Worm (Caenorhabditis elegans) whole organism, L3 larva: ENCODE measurements around the gene F21C10.9.

Experiments
- R02D3.7 ChIP-seq: fragments of 150-350 bp; optimal IDR thresholded peaks from 2 replicates; lab custom pipeline; 2014; ENCODE audit warnings: missing biosample characterization, missing genetic modification characterization
- ZK546.5 ChIP-seq: sonication (generic microtip); optimal IDR thresholded peaks from 2 replicates; lab custom pipeline; 2017; ENCODE audit warnings: missing biosample characterization, missing genetic modification characterization
- ama-1 ChIP-seq: fragments of 150-350 bp; optimal IDR thresholded peaks from 2 replicates; lab custom pipeline; 2018
- ceh-28 ChIP-seq: fragments of 150-350 bp; optimal IDR thresholded peaks from 2 replicates; lab custom pipeline; 2014; ENCODE audit warnings: missing biosample characterization, missing genetic modification reagents, missing genetic modification characterization
- ceh-9 ChIP-seq: sonication (generic microtip); optimal IDR thresholded peaks from 2 replicates; lab custom pipeline; 2018; ENCODE audit warnings: missing biosample characterization, missing genetic modification characterization
- daf-12 ChIP-seq: fragments of 150-350 bp; optimal IDR thresholded peaks from 2 replicates; lab custom pipeline; 2014; ENCODE audit warnings: missing biosample characterization, missing genetic modification reagents, missing genetic modification characterization
- egl-27 ChIP-seq: sonication (generic microtip); optimal IDR thresholded peaks from 4 replicates; lab custom pipeline; 2017; ENCODE audit warnings: missing biosample characterization, missing genetic modification reagents, missing genetic modification characterization
- egl-5 ChIP-seq: fragments of 150-350 bp; optimal IDR thresholded peaks from 2 replicates; lab custom pipeline; 2017; ENCODE audit warnings: missing biosample characterization, missing genetic modification reagents, missing genetic modification characterization, inconsistent platforms
- elt-1 ChIP-seq: fragments of 150-350 bp; optimal IDR thresholded peaks from 2 replicates; lab custom pipeline; 2014; ENCODE audit warnings: missing biosample characterization, missing genetic modification characterization
- elt-2 ChIP-seq: sonication (generic microtip); optimal IDR thresholded peaks from 2 replicates; lab custom pipeline; 2016; ENCODE audit warnings: missing genetic modification reagents, mild to moderate bottlenecking, missing genetic modification characterization, missing compliant biosample characterization
- elt-3 ChIP-seq, 3 experiments: fragments of 150-350 bp in 1 of 3; sonication (generic microtip) in 2 of 3; optimal IDR thresholded peaks; 2 replicates in 2 of 3; 4 replicates in 1 of 3; lab custom pipeline; 2014 to 2017; ENCODE audit warnings: missing biosample characterization in 3 of 3, missing genetic modification characterization in 3 of 3
- eor-1 ChIP-seq, 2 experiments: fragments of 150-350 bp; optimal IDR thresholded peaks; 2 replicates each; lab custom pipeline; 2014 to 2018; ENCODE audit warnings: missing biosample characterization in 2 of 2, missing genetic modification characterization in 2 of 2
- fkh-10 ChIP-seq: sonication (generic microtip); optimal IDR thresholded peaks from 2 replicates; lab custom pipeline; 2017; ENCODE audit warnings: missing biosample characterization, missing genetic modification reagents, missing genetic modification characterization
- fkh-2 ChIP-seq: fragments of 150-350 bp; optimal IDR thresholded peaks from 2 replicates; lab custom pipeline; 2014; ENCODE audit warnings: missing biosample characterization, missing genetic modification reagents, missing genetic modification characterization
- fos-1 ChIP-seq: fragments of 150-350 bp; optimal IDR thresholded peaks from 2 replicates; lab custom pipeline; 2014; ENCODE audit warnings: missing biosample characterization, missing genetic modification characterization
- hmg-11 ChIP-seq: sonication (generic microtip); optimal IDR thresholded peaks from 2 replicates; lab custom pipeline; 2016; ENCODE audit warnings: missing genetic modification characterization, missing compliant biosample characterization
- jun-1 ChIP-seq: fragments of 150-350 bp; optimal IDR thresholded peaks from 2 replicates; lab custom pipeline; 2014; ENCODE audit warnings: missing biosample characterization, missing genetic modification reagents, missing genetic modification characterization
- lin-15B ChIP-seq: fragments of 150-350 bp; optimal IDR thresholded peaks from 2 replicates; lab custom pipeline; 2014; ENCODE audit warnings: missing biosample characterization, missing genetic modification characterization
- lin-39 ChIP-seq: fragments of 150-350 bp; optimal IDR thresholded peaks from 2 replicates; lab custom pipeline; 2018; ENCODE audit warnings: missing biosample characterization, missing genetic modification reagents, missing genetic modification characterization
- lsy-12 ChIP-seq: sonication (generic microtip); optimal IDR thresholded peaks from 2 replicates; lab custom pipeline; 2016; ENCODE audit warnings: mild to moderate bottlenecking, missing genetic modification characterization, missing compliant biosample characterization
- mdl-1 ChIP-seq: fragments of 150-350 bp; optimal IDR thresholded peaks from 2 replicates; lab custom pipeline; 2014; ENCODE audit warnings: missing biosample characterization, missing genetic modification characterization
- mml-1 ChIP-seq: fragments of 150-350 bp; sonication (generic microtip); optimal IDR thresholded peaks from 3 replicates; lab custom pipeline; 2014; ENCODE audit warnings: missing biosample characterization, missing genetic modification characterization
- nfya-1 ChIP-seq: sonication (generic microtip); optimal IDR thresholded peaks from 2 replicates; lab custom pipeline; 2017; ENCODE audit warnings: missing genetic modification characterization, mild to moderate bottlenecking, missing compliant biosample characterization, antibody characterized with exemption, moderate library complexity; ENCODE audit not compliant: insufficient read depth
- nhr-11 ChIP-seq: fragments of 150-350 bp; optimal IDR thresholded peaks from 2 replicates; lab custom pipeline; 2014; ENCODE audit warnings: missing biosample characterization, missing genetic modification characterization
- nhr-12 ChIP-seq: fragments of 150-350 bp; optimal IDR thresholded peaks from 2 replicates; lab custom pipeline; 2014; ENCODE audit warnings: missing biosample characterization, missing genetic modification characterization
- nhr-23 ChIP-seq: fragments of 150-350 bp; optimal IDR thresholded peaks from 2 replicates; lab custom pipeline; 2014; ENCODE audit warnings: missing biosample characterization, missing genetic modification reagents, missing genetic modification characterization
- nhr-237 ChIP-seq: fragments of 150-350 bp; optimal IDR thresholded peaks from 2 replicates; lab custom pipeline; 2014; ENCODE audit warnings: missing biosample characterization, missing genetic modification characterization
- nhr-25 ChIP-seq: sonication (generic microtip); optimal IDR thresholded peaks from 2 replicates; lab custom pipeline; 2017; ENCODE audit warnings: missing biosample characterization, missing genetic modification characterization
- nhr-28 ChIP-seq: fragments of 150-350 bp; optimal IDR thresholded peaks from 2 replicates; lab custom pipeline; 2014; ENCODE audit warnings: missing biosample characterization, missing genetic modification characterization
- nhr-43 ChIP-seq: sonication (generic microtip); optimal IDR thresholded peaks from 2 replicates; lab custom pipeline; 2016; ENCODE audit warnings: mild to moderate bottlenecking, missing genetic modification characterization, missing compliant biosample characterization; ENCODE audit not compliant: poor library complexity, severe bottlenecking
- nhr-76 ChIP-seq: fragments of 150-350 bp; sonication (generic microtip); optimal IDR thresholded peaks from 5 replicates; lab custom pipeline; 2014; ENCODE audit warnings: missing biosample characterization, missing genetic modification characterization
- nhr-77 ChIP-seq: fragments of 150-350 bp; optimal IDR thresholded peaks from 2 replicates; lab custom pipeline; 2014; ENCODE audit warnings: missing biosample characterization, missing genetic modification characterization
- pha-4 ChIP-seq: fragments of 150-350 bp; optimal IDR thresholded peaks from 2 replicates; lab custom pipeline; 2014; ENCODE audit warnings: missing biosample characterization, missing genetic modification reagents, missing genetic modification characterization
- pqm-1 ChIP-seq: fragments of 150-350 bp; optimal IDR thresholded peaks from 2 replicates; lab custom pipeline; 2017; ENCODE audit warnings: missing biosample characterization, missing genetic modification characterization, inconsistent platforms
- skn-1 ChIP-seq: fragments of 150-350 bp; optimal IDR thresholded peaks from 2 replicates; lab custom pipeline; 2014; ENCODE audit warnings: missing biosample characterization, missing genetic modification characterization
- snpc-4 ChIP-seq: fragments of 150-350 bp; optimal IDR thresholded peaks from 2 replicates; lab custom pipeline; 2014; ENCODE audit warnings: missing biosample characterization, missing genetic modification characterization
- tbx-2 ChIP-seq: sonication (generic microtip); optimal IDR thresholded peaks from 2 replicates; lab custom pipeline; 2016; ENCODE audit warnings: mild to moderate bottlenecking, missing genetic modification characterization, missing compliant biosample characterization
- unc-62 ChIP-seq: fragments of 150-350 bp; sonication (generic microtip); optimal IDR thresholded peaks from 4 replicates; lab custom pipeline; 2014; ENCODE audit warnings: missing biosample characterization, missing genetic modification reagents, missing genetic modification characterization
- zag-1 ChIP-seq: fragments of 150-350 bp; optimal IDR thresholded peaks from 2 replicates; lab custom pipeline; 2014; ENCODE audit warnings: missing biosample characterization, missing genetic modification characterization
- ztf-11 ChIP-seq: fragments of 150-350 bp; optimal IDR thresholded peaks from 2 replicates; lab custom pipeline; 2014; ENCODE audit warnings: missing biosample characterization, missing genetic modification characterization
- ztf-4 ChIP-seq: fragments of 150-350 bp; optimal IDR thresholded peaks from 2 replicates; lab custom pipeline; 2014; ENCODE audit warnings: missing biosample characterization, missing genetic modification characterization

Gene F21C10.9

DNA sequence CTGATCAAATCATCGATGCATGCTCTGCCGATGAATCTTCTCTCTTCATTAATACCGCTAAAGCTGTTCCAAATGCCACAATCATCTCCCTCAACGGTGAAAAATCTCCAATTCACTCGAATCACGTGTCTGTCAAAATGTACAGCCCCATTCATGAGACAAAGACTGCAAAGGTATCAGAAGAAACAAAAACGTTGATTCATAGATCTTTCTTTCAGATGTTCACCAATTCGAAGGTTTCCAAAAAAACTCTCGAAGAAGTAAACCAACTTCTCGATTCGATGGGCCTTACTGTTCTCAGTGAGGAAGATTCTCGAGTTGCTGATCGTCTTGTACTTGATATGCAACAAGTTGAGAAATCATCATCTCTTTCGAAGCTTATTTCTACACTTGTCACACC lies 1.8 kb downstream of the F21C10.9 start:
- peak; percentile 20 for TF ChIP-seq lin-39 (tag; lab: Kevin White, UChicago)
- TF ChIP-seq ZK546.5 (tag; lab: Kevin White, UChicago) = no peak
- peak; percentile 55 for TF ChIP-seq ama-1
- TF ChIP-seq, all 47 proteins: peak for 2

DNA sequence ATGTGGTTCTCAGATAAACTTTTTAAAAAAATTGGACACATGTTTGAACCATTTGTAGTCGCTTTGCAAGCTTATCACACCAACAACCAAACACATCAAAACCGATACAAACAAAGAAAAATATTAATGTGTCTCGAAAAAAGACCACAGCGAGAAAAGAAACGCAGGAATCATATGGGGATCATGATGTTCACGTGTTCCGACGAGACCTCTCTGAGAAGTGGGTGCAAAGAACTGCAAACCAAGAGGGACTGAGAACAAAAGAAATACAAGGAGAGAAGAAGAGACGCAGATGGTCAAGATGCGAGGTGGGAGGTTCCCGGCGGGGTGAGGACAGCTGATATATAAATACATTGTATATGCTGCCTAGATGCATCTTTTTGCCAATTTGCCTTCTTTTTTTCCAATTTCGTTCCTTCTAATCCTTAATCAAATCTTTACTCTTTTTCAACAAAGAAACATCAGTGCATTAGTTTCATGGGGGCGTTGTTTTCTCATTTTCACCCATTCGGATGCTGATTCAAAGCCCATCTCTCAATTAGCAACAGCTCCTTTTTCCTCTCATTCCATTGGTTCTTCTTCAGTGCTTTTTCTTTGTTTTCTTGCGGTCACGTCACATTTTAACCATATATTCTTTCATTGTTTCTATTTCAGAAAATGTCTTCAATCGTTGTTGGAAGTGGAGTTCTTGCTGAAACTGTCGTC lies 2.7 kb downstream of the F21C10.9 start, which contains the start of gene F21C10.10:
TSS of gene F21C10.10 (plus strand) at position 655 of the 705 bp plus-strand sequence.
- peak; percentile 41 for TF ChIP-seq lsy-12
- peak; percentile 98 for TF ChIP-seq nhr-43 (tag; lab: Kevin White, UChicago)
- TF ChIP-seq egl-27 = peak; percentile 54
- TF ChIP-seq tbx-2 = peak; percentile 57
- peak; percentile 89 for TF ChIP-seq pqm-1
- TF ChIP-seq snpc-4 (tag; lab: Kevin White, UChicago) = peak; percentile 55
- TF ChIP-seq jun-1 (tag; lab: Kevin White, UChicago) = peak; percentile 91
- TF ChIP-seq ceh-28 = peak; percentile 80
- peak; percentile 96 for TF ChIP-seq pha-4 (tag; lab: Kevin White, UChicago)
- no peak for TF ChIP-seq eor-1 (tag; optimal IDR thresholded peaks at IDR 0.05; lab: Kevin White, UChicago)
- no peak for TF ChIP-seq lin-15B (tag; lab: Kevin White, UChicago)
- TF ChIP-seq nhr-11 (tag; lab: Kevin White, UChicago) = peak; percentile 33
- no peak for TF ChIP-seq nhr-237
- no peak for TF ChIP-seq nhr-28 (tag; lab: Kevin White, UChicago)
- TF ChIP-seq nhr-77 (tag; lab: Kevin White, UChicago) = peak; percentile 23
- TF ChIP-seq zag-1 = no peak
- TF ChIP-seq mml-1 (tag; lab: Kevin White, UChicago) = peak; percentile 82
- TF ChIP-seq mdl-1 (tag; lab: Kevin White, UChicago) = peak; percentile 89
- TF ChIP-seq ZK546.5 (tag; lab: Kevin White, UChicago) = no peak
- peak; percentile 94 for TF ChIP-seq nhr-25 (tag; lab: Kevin White, UChicago)
- peak; percentile 19 for TF ChIP-seq R02D3.7
- peak; percentile 85 for TF ChIP-seq nfya-1 (tag; lab: Kevin White, UChicago)
- no peak for TF ChIP-seq ztf-11 (tag; lab: Kevin White, UChicago)
- TF ChIP-seq fkh-10 (GFP tag; lab: Kevin White, UChicago) = no peak
- no peak for TF ChIP-seq nhr-12 (tag; lab: Kevin White, UChicago)
- peak; percentile 47 for TF ChIP-seq unc-62 (GFP tag; lab: Kevin White, UChicago)
- TF ChIP-seq ceh-9 (tag; lab: Kevin White, UChicago) = no peak
- no peak for TF ChIP-seq ama-1
- TF ChIP-seq skn-1 (tag; lab: Kevin White, UChicago) = peak; percentile 6
- TF ChIP-seq hmg-11 (tag; lab: Kevin White, UChicago) = peak; percentile 62
- peak; percentile 84 for TF ChIP-seq egl-5 (tag; lab: Kevin White, UChicago)
- TF ChIP-seq fos-1 = peak; percentile 15
- peak; percentile 95 for TF ChIP-seq nhr-23 (tag; lab: Kevin White, UChicago)
- peak; percentile 92 for TF ChIP-seq nhr-76 (tag; lab: Kevin White, UChicago)
- TF ChIP-seq fkh-2 (tag; lab: Kevin White, UChicago) = no peak
- peak; percentile 84 for TF ChIP-seq lin-39 (tag; lab: Kevin White, UChicago)
- TF ChIP-seq elt-3 (tag; optimal IDR thresholded peaks at IDR 0.05; lab: Kevin White, UChicago) = peak in 2 of 3 experiments; percentile 43 to 81
- TF ChIP-seq elt-2 = peak; percentile 93
- no peak for TF ChIP-seq elt-1 (tag; lab: Kevin White, UChicago)
- TF ChIP-seq ztf-4 = peak; percentile 65
- TF ChIP-seq, all 47 proteins: peak for 27

DNA sequence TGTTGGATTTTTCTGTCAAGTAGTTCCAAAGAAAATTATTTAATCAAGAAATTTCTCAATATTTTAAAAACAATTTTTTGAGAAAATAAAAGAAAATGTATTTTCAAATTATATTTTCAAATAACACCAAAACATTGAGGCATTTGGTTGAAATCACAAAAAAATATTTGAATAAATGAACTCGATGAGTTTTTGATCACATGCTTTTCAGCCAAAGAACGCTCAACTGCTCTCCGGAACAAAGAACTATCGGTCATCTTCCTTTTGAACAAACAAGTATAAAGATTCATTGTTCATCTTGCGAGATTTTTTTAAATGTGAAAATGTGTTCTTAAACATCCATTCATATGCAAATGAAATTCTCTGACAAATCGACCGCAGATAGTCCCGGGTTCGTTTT lies 3.5 kb downstream of the F21C10.9 start:
- TF ChIP-seq pqm-1 (peak; percentile 61), daf-12 (tag; lab: Kevin White, UChicago) (no peak), pha-4 (tag; lab: Kevin White, UChicago) (peak; percentile 50), nhr-76 (tag; lab: Kevin White, UChicago) (no peak), fkh-10 (GFP tag; lab: Kevin White, UChicago) (peak; percentile 41)
- TF ChIP-seq, all 47 proteins: peak for 3
